Worm (Caenorhabditis elegans) whole organism, L4/young adult: ENCODE measurements around the gene R08D7.7.
"Not testable (repeated sequence)": the region's sequence is repeated elsewhere in the genome, so short reads cannot be mapped to it uniquely, and the experiment has no call there.

Experiments
- W03F9.2 ChIP-seq: fragments of 150-350 bp; optimal IDR thresholded peaks from 2 replicates; lab custom pipeline; 2014; ENCODE audit warnings: missing biosample characterization, missing genetic modification characterization
- dao-5 ChIP-seq: sonication (generic microtip); optimal IDR thresholded peaks from 2 replicates; lab custom pipeline; 2016; ENCODE audit warnings: missing genotype, missing genetic modification characterization, moderate library complexity, missing compliant biosample characterization
- him-1 ChIP-seq: sonication (generic microtip); optimal IDR thresholded peaks from 2 replicates; lab custom pipeline; 2016; ENCODE audit warnings: missing genotype, missing genetic modification reagents, missing genetic modification characterization, missing compliant biosample characterization

The R08D7.7 gene

DNA sequence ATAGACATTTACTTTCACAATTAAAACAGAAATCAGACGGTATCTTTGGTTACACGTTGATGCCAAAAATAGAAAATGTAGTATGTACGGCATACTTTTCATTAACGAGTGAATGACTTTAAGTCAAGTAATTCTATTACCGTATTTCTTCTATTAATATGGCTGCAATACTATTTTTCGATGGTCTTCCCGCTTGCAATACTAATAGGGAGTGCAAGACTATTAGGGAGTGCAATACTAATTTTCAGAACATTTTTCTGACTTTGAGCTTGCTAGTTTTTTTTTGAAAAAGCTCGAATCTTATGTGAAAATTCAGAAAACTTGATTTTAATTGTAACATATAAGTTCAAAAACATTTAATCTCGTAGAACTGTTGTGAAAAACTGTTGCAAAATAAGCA is at the start of gene R08D7.7:
TSS of gene R08D7.7 (plus strand) at position 301 of the 400 bp plus-strand sequence.
- TF ChIP-seq dao-5, him-1, W03F9.2 (tag; lab: Kevin White, UChicago): not testable (repeated sequence)

DNA sequence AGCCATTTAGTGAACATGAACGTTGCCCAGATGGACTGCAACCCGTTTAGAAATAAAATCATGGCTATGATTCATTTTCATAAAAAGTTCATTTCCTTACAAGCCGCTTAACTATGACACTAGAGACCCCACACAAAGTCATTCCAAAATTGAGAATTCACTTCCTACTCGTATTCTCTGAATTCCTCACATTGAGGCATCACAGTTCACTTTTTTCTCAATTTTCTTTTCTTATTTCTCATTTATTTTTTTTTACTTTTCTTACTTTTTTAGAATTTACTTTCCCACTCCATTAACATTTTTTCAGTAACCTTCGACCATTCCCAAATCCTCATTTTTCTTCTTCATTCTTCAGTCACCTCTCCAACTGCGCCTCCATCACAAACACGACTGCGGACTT is 45.5 kb upstream of the R08D7.7 start, which contains the start of gene dhrr-1:
TSS of gene dhrr-1 (plus strand) at position 301 of the 400 bp plus-strand sequence.
- TF ChIP-seq dao-5 (tag; lab: Kevin White, UChicago): no peak
- no peak for TF ChIP-seq W03F9.2 (tag; lab: Kevin White, UChicago)
- no peak for TF ChIP-seq him-1 (tag; lab: Kevin White, UChicago)

DNA sequence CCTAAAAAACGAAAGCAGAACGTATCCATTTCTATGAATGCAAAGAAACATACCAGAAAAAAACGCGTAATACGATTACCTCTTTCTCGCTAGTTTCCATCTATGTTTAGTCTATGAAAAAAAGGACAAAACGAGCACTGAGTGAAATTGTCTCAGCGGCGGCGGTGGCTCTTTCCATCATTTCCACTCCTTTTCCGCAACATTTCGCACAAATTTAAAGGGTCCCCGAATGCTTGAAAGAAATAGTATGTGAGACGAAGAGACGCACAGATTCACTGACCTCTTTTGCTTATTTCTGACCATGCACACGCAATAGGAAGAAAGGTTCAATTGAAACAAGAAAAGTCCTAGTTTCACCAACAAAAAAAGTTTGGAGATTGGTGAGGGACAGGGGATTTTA is 43.6 kb upstream of the R08D7.7 start:
- TF ChIP-seq W03F9.2 (tag; lab: Kevin White, UChicago): no peak
- no peak for TF ChIP-seq dao-5 (tag; lab: Kevin White, UChicago)
- TF ChIP-seq him-1 (tag; lab: Kevin White, UChicago): no peak

DNA sequence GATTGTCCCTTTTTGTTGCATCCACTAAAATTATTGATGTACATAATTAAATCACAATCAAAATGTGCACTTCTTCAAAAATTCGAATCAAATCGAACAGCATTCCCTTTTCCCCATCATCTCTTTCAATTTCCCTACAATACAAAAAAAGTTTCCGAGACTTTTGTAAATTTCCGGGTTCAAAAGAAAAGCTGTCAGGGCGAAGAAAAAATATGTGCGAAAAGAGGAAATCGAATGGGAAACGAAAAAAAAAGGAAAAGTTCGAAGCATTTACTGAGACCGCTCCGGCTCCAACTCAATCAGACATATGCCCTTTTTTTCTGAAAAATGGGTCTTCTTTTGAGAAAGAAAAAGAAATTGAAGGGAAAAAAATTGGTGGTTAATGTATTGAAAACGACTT is 40.7 kb upstream of the R08D7.7 start:
- TF ChIP-seq him-1 (tag; lab: Kevin White, UChicago) (no peak), dao-5 (tag; lab: Kevin White, UChicago) (no peak), W03F9.2 (tag; lab: Kevin White, UChicago) (no peak)

DNA sequence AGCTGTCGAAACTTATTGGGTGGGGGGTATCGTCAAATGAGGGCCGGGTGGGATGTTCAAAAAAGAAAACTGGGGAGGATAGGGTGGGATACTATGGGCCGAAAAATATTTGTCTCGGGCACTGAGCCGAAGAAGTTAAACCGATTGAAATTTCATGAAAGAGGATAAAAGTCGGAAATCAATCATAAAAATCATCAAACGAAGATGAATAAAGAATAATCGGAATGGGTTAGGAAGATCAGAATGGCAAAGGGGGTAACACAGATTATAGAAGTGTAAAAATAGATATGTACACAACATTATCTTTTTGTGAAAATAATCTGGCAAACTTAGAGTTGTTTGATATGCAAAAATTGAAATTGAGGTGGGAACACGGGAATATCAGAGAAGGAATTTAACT is 34.3 kb upstream of the R08D7.7 start:
- no peak for TF ChIP-seq W03F9.2 (tag; lab: Kevin White, UChicago)
- no peak for TF ChIP-seq dao-5 (tag; lab: Kevin White, UChicago)
- no peak for TF ChIP-seq him-1 (tag; lab: Kevin White, UChicago)

DNA sequence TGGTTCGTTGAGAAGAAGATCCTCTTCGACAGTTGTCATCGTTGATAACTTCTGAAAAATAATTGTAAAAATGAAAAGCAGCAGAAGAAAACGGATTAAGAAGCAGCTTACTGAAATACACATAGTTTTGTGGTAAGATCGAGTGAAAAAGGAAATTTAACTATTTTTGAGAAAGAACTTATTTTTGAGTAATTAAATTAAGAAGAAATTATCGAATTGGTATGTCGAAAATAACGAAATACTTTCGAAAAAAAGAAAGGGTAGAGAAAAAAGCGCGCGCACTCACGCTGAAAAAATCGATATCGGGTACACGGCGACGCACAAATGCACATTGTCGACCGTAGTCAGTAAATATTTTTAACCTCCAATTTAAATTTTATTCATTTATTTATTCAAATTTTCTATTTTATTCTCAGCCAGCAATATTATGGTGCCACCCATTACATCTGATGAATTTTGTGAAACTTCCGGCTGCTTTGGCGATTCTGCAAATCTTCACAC is 33.7 kb upstream of the R08D7.7 start, which contains the start of the genes ZK643.5 and ZK643.2:
TSS of gene ZK643.5 (minus strand) at position 51 of the 501 bp plus-strand sequence.
TSS of gene ZK643.2 (plus strand) at position 395 of the 501 bp plus-strand sequence.
- TF ChIP-seq dao-5 (tag; lab: Kevin White, UChicago) (no peak), him-1 (tag; lab: Kevin White, UChicago) (no peak), W03F9.2 (tag; lab: Kevin White, UChicago) (peak; percentile 82)

DNA sequence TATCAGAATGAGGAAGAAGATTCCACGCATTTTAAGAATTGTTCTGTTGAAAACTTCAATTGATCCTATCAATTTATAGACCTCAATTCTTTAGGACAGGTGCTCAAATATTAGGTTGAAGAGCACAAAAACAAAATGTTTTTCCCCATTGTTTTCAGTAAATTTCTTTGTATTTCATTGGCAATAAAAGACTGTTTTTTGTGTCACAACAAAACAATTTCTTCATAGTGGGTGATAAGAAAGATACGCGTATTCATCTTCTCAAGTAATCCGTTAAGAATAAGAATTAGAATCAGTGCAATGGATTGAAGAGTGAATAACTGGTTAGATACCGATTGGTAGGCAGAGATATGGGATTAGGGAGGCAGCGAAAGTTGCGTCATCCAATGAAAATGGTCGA is 29.2 kb upstream of the R08D7.7 start, which contains the start of gene ZK643.6:
TSS of gene ZK643.6 (minus strand) at position 101 of the 400 bp plus-strand sequence.
- no peak for TF ChIP-seq W03F9.2 (tag; lab: Kevin White, UChicago)
- no peak for TF ChIP-seq dao-5 (tag; lab: Kevin White, UChicago)
- TF ChIP-seq him-1 (tag; lab: Kevin White, UChicago): no peak

DNA sequence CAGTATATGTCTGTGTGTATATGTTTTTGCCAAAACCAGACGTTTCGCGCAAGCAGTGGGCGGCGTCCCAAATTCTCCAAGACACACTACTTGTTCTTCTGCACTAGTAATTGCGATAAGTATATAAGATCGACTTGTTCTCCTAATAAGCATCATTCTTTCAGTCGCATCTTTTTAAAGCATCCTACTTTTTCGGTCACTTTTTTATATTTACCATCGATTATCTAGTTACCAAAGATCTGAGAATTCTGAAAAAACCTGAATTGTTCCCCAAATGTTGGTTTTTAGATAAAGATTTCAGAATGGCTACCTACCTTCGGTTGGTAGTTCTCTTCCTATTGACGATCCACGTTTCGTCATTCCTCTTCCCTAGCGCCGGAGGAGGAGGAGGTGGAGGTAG is 27.9 kb upstream of the R08D7.7 start, which contains the start of gene grl-25:
TSS of gene grl-25 (plus strand) at position 301 of the 400 bp plus-strand sequence.
- TF ChIP-seq him-1 (tag; lab: Kevin White, UChicago) (no peak), W03F9.2 (tag; lab: Kevin White, UChicago) (no peak), dao-5 (tag; lab: Kevin White, UChicago) (no peak)

DNA sequence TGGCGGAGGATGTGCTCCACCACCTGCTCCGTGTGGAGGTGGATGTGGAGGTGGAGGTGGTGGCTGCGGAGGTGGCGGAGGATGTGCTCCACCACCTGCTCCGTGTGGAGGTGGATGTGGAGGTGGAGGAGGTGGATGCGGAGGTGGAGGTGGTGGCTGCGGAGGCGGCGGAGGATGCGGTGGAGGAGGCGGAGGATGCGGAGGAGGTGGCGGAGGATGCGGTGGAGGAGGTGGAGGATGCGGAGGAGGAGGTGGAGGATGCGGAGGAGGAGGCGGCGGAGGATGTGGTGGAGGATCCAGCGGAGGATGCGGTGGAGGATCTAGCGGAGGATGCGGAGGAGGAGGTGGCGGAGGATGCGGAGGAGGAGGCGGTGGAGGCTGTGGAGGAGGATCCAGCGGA is 27.4 kb upstream of the R08D7.7 start:
- no peak for TF ChIP-seq dao-5 (tag; lab: Kevin White, UChicago)
- no peak for TF ChIP-seq W03F9.2 (tag; lab: Kevin White, UChicago)
- TF ChIP-seq him-1 (tag; lab: Kevin White, UChicago): no peak

DNA sequence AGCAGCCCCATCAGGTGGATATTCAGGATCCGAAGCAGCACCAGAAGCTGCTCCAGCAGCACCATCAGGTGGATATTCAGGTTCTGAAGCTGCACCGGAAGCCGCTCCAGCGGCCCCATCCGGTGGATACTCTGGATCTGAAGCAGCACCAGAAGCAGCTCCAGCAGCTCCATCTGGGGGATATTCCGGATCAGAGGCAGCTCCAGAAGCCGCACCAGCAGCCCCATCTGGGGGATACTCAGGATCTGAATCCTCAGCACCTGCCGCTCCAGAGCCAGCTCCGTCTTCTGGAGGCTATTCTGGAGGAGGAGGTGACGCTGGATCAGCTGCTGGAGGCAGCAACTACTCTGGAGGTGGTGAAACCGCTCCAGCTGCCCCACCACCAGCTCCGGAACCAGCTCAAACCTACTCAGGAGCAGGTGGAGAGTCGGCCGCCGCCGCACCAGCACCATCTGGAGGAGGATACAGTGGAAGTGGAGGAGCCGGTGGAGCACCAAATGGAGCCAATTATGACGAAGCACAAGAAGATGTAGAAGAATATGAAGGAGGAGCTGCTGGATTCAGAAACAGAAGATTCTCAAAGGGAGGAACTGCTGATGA is 25.1 kb upstream of the R08D7.7 start:
- TF ChIP-seq him-1 (tag; lab: Kevin White, UChicago) (no peak), dao-5 (tag; lab: Kevin White, UChicago) (no peak), W03F9.2 (tag; lab: Kevin White, UChicago) (no peak)

DNA sequence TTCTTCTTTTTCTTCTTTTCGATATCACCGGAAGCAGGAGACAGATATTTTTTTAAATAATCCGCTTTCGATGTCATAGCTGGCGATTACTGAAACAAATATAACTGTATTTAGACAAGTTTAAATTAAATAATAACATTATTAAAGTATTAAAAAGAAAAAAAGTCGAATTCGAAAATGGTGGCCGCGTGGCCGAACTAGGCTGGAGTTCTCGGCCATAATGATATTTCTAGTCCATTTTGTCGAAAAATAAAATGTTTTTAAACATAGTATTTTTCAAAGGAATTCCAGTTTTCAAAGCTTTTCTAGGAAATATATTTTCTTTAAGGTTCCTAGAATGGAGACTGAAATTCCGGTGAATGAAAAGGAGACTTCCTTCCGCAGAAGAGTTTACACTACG is 22.2 kb upstream of the R08D7.7 start, which contains the start of the genes bud-13 and rpap-2:
TSS of gene bud-13 (minus strand) at position 89 of the 400 bp plus-strand sequence.
TSS of gene rpap-2 (plus strand) at position 329 of the 400 bp plus-strand sequence.
- no peak for TF ChIP-seq him-1 (tag; lab: Kevin White, UChicago)
- no peak for TF ChIP-seq dao-5 (tag; lab: Kevin White, UChicago)
- peak; percentile 36 for TF ChIP-seq W03F9.2 (tag; lab: Kevin White, UChicago)

DNA sequence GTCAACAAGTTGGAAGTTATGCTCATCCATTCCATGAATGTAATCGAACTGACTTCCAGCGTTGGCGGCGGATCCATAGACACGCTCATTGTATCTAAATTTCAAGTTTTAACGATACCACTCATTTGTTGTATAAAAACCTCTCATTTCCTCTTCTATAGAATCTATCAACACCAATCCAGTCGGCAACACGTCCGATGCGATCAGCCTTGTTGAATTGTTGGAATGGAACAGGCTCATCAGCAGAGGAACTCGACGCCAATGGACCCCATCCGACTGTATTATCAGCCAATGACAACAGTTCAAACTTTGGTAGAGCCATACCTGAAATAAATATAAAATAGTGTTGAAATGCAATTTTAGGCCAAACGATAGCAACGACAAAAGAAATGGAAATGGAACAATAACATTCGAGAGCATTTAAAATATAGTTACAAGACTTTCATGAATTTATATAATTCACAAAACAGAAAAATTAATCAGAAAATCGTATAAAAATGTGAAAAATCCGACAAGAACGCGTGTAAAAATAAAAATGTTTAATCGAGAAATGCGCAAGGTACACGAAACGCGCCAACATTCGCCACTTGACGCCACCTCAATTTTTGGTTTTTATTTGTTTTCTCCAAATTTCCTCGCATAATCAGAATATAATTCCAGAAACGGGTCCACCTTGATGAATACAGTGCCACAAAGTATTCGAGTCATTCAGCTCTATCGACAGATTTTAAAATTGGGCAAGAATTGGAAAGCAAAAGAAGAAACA is 18.4 kb upstream of the R08D7.7 start, which contains the start of the genes eif-3.D and R08D7.4:
TSS of gene eif-3.D (minus strand) at position 324 of the 766 bp plus-strand sequence.
TSS of gene R08D7.4 (plus strand) at position 638 of the 766 bp plus-strand sequence.
- no peak for TF ChIP-seq dao-5 (tag; lab: Kevin White, UChicago)
- TF ChIP-seq W03F9.2 (tag; lab: Kevin White, UChicago): peak; percentile 79
- TF ChIP-seq him-1 (tag; lab: Kevin White, UChicago): no peak
